Fruit fly (Drosophila melanogaster) S2 (cell line): ENCODE results near the gene CG2267.

Source experiments
- CG8478 ChIP-seq: fragments of >200 bp; optimal IDR thresholded peaks from 2 replicates; lab custom pipeline; 2018
- CTCF ChIP-seq, 2 experiments: fragments of >200 bp; optimal IDR thresholded peaks; 2 replicates each; lab custom pipeline; 2018

dm6 chr3R:30628928-30629327, at the start of gene CG2267:
- TF ChIP-seq CTCF (optimal IDR thresholded peaks at IDR 0.05; lab: Kevin White, UChicago) = no peak
- no peak for TF ChIP-seq CG8478 (lab: Kevin White, UChicago)
